Worm (Caenorhabditis elegans) whole organism, L4 larva: ENCODE data around the gene F29A7.4.

Experiments used
- D1046.2 ChIP-seq: fragments of 200-800 bp; sonication (Bioruptor generic); IDR thresholded peaks from 2 replicates; pipeline ENCODE4 v1.3.6; 2022; ENCODE audit warnings: missing genetic modification characterization, missing compliant biosample characterization
- F37D6.2 ChIP-seq: sonication (generic microtip); optimal IDR thresholded peaks from 2 replicates; lab custom pipeline; 2016; ENCODE audit warnings: mild to moderate bottlenecking, missing genetic modification characterization, missing compliant biosample characterization
- F49E8.2 ChIP-seq: sonication (generic microtip); optimal IDR thresholded peaks from 2 replicates; lab custom pipeline; 2016; ENCODE audit warnings: missing compliant biosample characterization, mild to moderate bottlenecking, missing genetic modification characterization, borderline replicate concordance
- T20F7.1 ChIP-seq: fragments of 200-800 bp; sonication (Bioruptor generic); optimal IDR thresholded peaks from 2 replicates; lab custom pipeline; 2018; ENCODE audit warnings: mild to moderate bottlenecking, missing genetic modification characterization, missing compliant biosample characterization
- ZK546.5 ChIP-seq, 2 experiments: sonication (generic microtip); optimal IDR thresholded peaks; 2 replicates each; lab custom pipeline; 2017; ENCODE audit warnings: missing biosample characterization in 2 of 2, missing genetic modification characterization in 2 of 2
- arid-1 ChIP-seq: fragments of 200-800 bp; sonication (Bioruptor generic); conservative IDR thresholded peaks from 2 replicates; pipeline ENCODE4 v1.3.6; 2022; ENCODE audit warnings: missing genetic modification reagents, missing genetic modification characterization, missing compliant biosample characterization
- ceh-20 ChIP-seq: fragments of 200-800 bp; sonication (Bioruptor generic); IDR thresholded peaks from 2 replicates; pipeline ENCODE4 v1.3.6; 2022; ENCODE audit warnings: missing genetic modification reagents, missing genetic modification characterization, missing compliant biosample characterization
- ceh-28 ChIP-seq: fragments of 150-350 bp; optimal IDR thresholded peaks from 2 replicates; lab custom pipeline; 2014; ENCODE audit warnings: missing biosample characterization, missing genetic modification reagents, missing genetic modification characterization
- ceh-32 ChIP-seq: sonication (generic microtip); optimal IDR thresholded peaks from 2 replicates; lab custom pipeline; 2016; ENCODE audit warnings: mild to moderate bottlenecking, missing genetic modification characterization, missing compliant biosample characterization; ENCODE audit not compliant: poor library complexity
- ceh-44 ChIP-seq: fragments of 200-800 bp; sonication (Bioruptor generic); IDR thresholded peaks from 2 replicates; pipeline ENCODE4 v1.3.6; 2022; ENCODE audit warnings: missing genetic modification reagents, missing genetic modification characterization, missing compliant biosample characterization
- ceh-82 ChIP-seq: sonication (generic microtip); optimal IDR thresholded peaks from 2 replicates; lab custom pipeline; 2017; ENCODE audit warnings: missing biosample characterization, missing genetic modification characterization
- daf-12 ChIP-seq: fragments of 150-350 bp; optimal IDR thresholded peaks from 2 replicates; lab custom pipeline; 2014; ENCODE audit warnings: missing biosample characterization, missing genetic modification reagents, missing genetic modification characterization
- daf-19 ChIP-seq: fragments of 200-800 bp; sonication (Bioruptor generic); conservative IDR thresholded peaks from 2 replicates; pipeline ENCODE4 v1.3.6; 2022; ENCODE audit warnings: missing genetic modification characterization, missing compliant biosample characterization
- daf-8 ChIP-seq: fragments of 200-800 bp; sonication (Bioruptor generic); IDR thresholded peaks from 2 replicates; pipeline ENCODE4 v1.3.6; 2022; ENCODE audit warnings: missing genetic modification characterization, missing compliant biosample characterization
- dmd-8 ChIP-seq: fragments of 200-800 bp; sonication (Bioruptor generic); IDR thresholded peaks from 2 replicates; pipeline ENCODE4 v1.3.6; 2022; ENCODE audit warnings: missing genetic modification characterization, missing compliant biosample characterization
- dmd-9 ChIP-seq: fragments of 200-800 bp; sonication (Bioruptor generic); IDR thresholded peaks from 2 replicates; pipeline ENCODE4 v1.3.6; 2022; ENCODE audit warnings: missing genetic modification reagents, missing genetic modification characterization, missing compliant biosample characterization
- dpl-1 ChIP-seq: fragments of 150-350 bp; optimal IDR thresholded peaks from 2 replicates; lab custom pipeline; 2014; ENCODE audit warnings: missing biosample characterization, missing genetic modification reagents, missing genetic modification characterization
- duxl-1 ChIP-seq: sonication (generic microtip); optimal IDR thresholded peaks from 2 replicates; lab custom pipeline; 2016; ENCODE audit warnings: mild to moderate bottlenecking, missing genetic modification characterization, moderate library complexity, missing compliant biosample characterization; ENCODE audit not compliant: poor library complexity
- dve-1 ChIP-seq: sonication (generic microtip); optimal IDR thresholded peaks from 2 replicates; lab custom pipeline; 2017; ENCODE audit warnings: antibody characterized with exemption, mild to moderate bottlenecking, missing genetic modification characterization, missing compliant biosample characterization; ENCODE audit not compliant: insufficient read depth
- egl-27 ChIP-seq: sonication (generic microtip); optimal IDR thresholded peaks from 3 replicates; lab custom pipeline; 2017; ENCODE audit warnings: missing biosample characterization, missing genetic modification reagents, missing genetic modification characterization
- fkh-10 ChIP-seq: fragments of 150-350 bp; optimal IDR thresholded peaks from 2 replicates; lab custom pipeline; 2014; ENCODE audit warnings: missing biosample characterization, missing genetic modification reagents, missing genetic modification characterization
- gei-8 ChIP-seq: fragments of 200-800 bp; sonication (Bioruptor generic); optimal IDR thresholded peaks from 2 replicates; lab custom pipeline; 2018; ENCODE audit warnings: mild to moderate bottlenecking, missing genetic modification characterization, missing compliant biosample characterization
- hif-1 ChIP-seq, 2 experiments: sonication (generic microtip); optimal IDR thresholded peaks; 2 replicates each; lab custom pipeline; 2016 to 2017; ENCODE audit warnings: missing compliant biosample characterization in 2 of 2, missing genetic modification characterization in 2 of 2, missing genetic modification reagents in 2 of 2, missing genotype in 2 of 2, mild to moderate bottlenecking in 1 of 2
- lin-13 ChIP-seq: fragments of 150-350 bp; optimal IDR thresholded peaks from 2 replicates; lab custom pipeline; 2014; ENCODE audit warnings: missing biosample characterization, missing genetic modification reagents, missing genetic modification characterization
- lin-15B ChIP-seq: fragments of 150-350 bp; sonication (generic microtip); optimal IDR thresholded peaks from 3 replicates; lab custom pipeline; 2014; ENCODE audit warnings: missing biosample characterization, missing genetic modification characterization
- lin-38 ChIP-seq: fragments of 200-800 bp; sonication (Bioruptor generic); IDR thresholded peaks from 2 replicates; pipeline ENCODE4 v1.3.6; 2022; ENCODE audit warnings: missing genetic modification reagents, missing genetic modification characterization, missing compliant biosample characterization
- lin-39 ChIP-seq: fragments of 150-350 bp; optimal IDR thresholded peaks from 2 replicates; lab custom pipeline; 2014; ENCODE audit warnings: missing biosample characterization, missing genetic modification reagents, missing genetic modification characterization
- lir-3 ChIP-seq: sonication (generic microtip); optimal IDR thresholded peaks from 2 replicates; lab custom pipeline; 2016; ENCODE audit warnings: mild to moderate bottlenecking, missing genetic modification characterization, missing compliant biosample characterization
- lsy-2 ChIP-seq, 2 experiments: fragments of 150-350 bp in 1 of 2; sonication (generic microtip) in 1 of 2; optimal IDR thresholded peaks; 2 replicates each; lab custom pipeline; 2014 to 2017; ENCODE audit warnings: missing biosample characterization in 2 of 2, missing genetic modification characterization in 2 of 2
- madf-5 ChIP-seq, 2 experiments: fragments of 200-800 bp; sonication (Bioruptor generic); IDR thresholded peaks; 2 replicates each; pipeline ENCODE4 v1.3.6; 2022; ENCODE audit warnings: missing compliant biosample characterization in 2 of 2, missing genetic modification characterization in 2 of 2
- mdl-1 ChIP-seq, 2 experiments: fragments of 150-350 bp in 1 of 2; sonication (generic microtip) in 1 of 2; optimal IDR thresholded peaks; 2 replicates each; lab custom pipeline; 2014 to 2017; ENCODE audit warnings: missing biosample characterization in 2 of 2, missing genetic modification characterization in 2 of 2
- mdt-29 ChIP-seq: fragments of 200-800 bp; sonication (Bioruptor generic); IDR thresholded peaks from 2 replicates; pipeline ENCODE4 v1.3.6; 2022; ENCODE audit warnings: missing genetic modification reagents, missing genetic modification characterization, missing compliant biosample characterization
- mep-1 ChIP-seq: fragments of 150-350 bp; sonication (generic microtip); optimal IDR thresholded peaks from 3 replicates; lab custom pipeline; 2014; ENCODE audit warnings: missing biosample characterization, missing genetic modification characterization
- mes-2 ChIP-seq: sonication (generic microtip); optimal IDR thresholded peaks from 2 replicates; lab custom pipeline; 2016; ENCODE audit warnings: missing genotype, mild to moderate bottlenecking, missing genetic modification characterization, missing compliant biosample characterization; ENCODE audit not compliant: poor library complexity, severe bottlenecking
- mxl-2 ChIP-seq: fragments of 200-800 bp; sonication (Bioruptor generic); conservative IDR thresholded peaks from 2 replicates; pipeline ENCODE4 v1.3.6; 2022; ENCODE audit warnings: missing genetic modification reagents, missing genetic modification characterization, missing compliant biosample characterization
- mxl-3 ChIP-seq: fragments of 200-800 bp; sonication (Bioruptor generic); optimal IDR thresholded peaks from 2 replicates; lab custom pipeline; 2018; ENCODE audit warnings: mild to moderate bottlenecking, missing genetic modification characterization, missing compliant biosample characterization
- nhr-11 ChIP-seq: fragments of 150-350 bp; optimal IDR thresholded peaks from 2 replicates; lab custom pipeline; 2014; ENCODE audit warnings: missing biosample characterization, missing genetic modification characterization
- nhr-111 ChIP-seq: fragments of 200-800 bp; sonication (Bioruptor generic); optimal IDR thresholded peaks from 2 replicates; lab custom pipeline; 2018; ENCODE audit warnings: mild to moderate bottlenecking, missing genetic modification characterization, missing compliant biosample characterization
- nhr-25 ChIP-seq: sonication (generic microtip); optimal IDR thresholded peaks from 2 replicates; lab custom pipeline; 2017; ENCODE audit warnings: missing genetic modification characterization, mild to moderate bottlenecking, missing compliant biosample characterization, antibody characterized with exemption, moderate library complexity, borderline replicate concordance; ENCODE audit not compliant: insufficient read depth
- nhr-28 ChIP-seq: fragments of 150-350 bp; optimal IDR thresholded peaks from 2 replicates; lab custom pipeline; 2014; ENCODE audit warnings: missing biosample characterization, missing genetic modification characterization
- pha-4 ChIP-seq, 2 experiments: fragments of 150-350 bp in 1 of 2; fragments of 200-800 bp in 1 of 2; sonication (Bioruptor generic) in 1 of 2; IDR thresholded peaks in 1 of 2; optimal IDR thresholded peaks in 1 of 2; 2 replicates each; pipeline versions ENCODE4 v1.3.6 to Lab custom; 2014 to 2022; ENCODE audit warnings: missing genetic modification characterization in 2 of 2, missing genetic modification reagents in 2 of 2, missing biosample characterization in 1 of 2, missing compliant biosample characterization in 1 of 2
- php-3 ChIP-seq: fragments of 200-800 bp; sonication (Bioruptor generic); IDR thresholded peaks from 2 replicates; pipeline ENCODE4 v1.3.6; 2022; ENCODE audit warnings: missing genetic modification reagents, missing genetic modification characterization, missing compliant biosample characterization
- set-16 ChIP-seq: fragments of 200-800 bp; sonication (Bioruptor generic); IDR thresholded peaks from 2 replicates; pipeline ENCODE4 v1.3.6; 2022; ENCODE audit warnings: missing genetic modification reagents, missing genetic modification characterization, missing compliant biosample characterization
- skn-1 ChIP-seq: fragments of 150-350 bp; optimal IDR thresholded peaks from 2 replicates; lab custom pipeline; 2014; ENCODE audit warnings: missing biosample characterization, missing genetic modification characterization
- unc-62 ChIP-seq, 3 experiments: fragments of 150-350 bp in 1 of 3; sonication (generic microtip); optimal IDR thresholded peaks in 2 of 3; peaks in 1 of 3; 1 replicate in 1 of 3; 2 replicates in 2 of 3; lab custom pipeline; 2014 to 2017; ENCODE audit warnings: missing biosample characterization in 3 of 3, missing genetic modification characterization in 3 of 3, missing genetic modification reagents in 3 of 3, missing genotype in 1 of 3
- vab-7 ChIP-seq: fragments of 200-800 bp; sonication (Bioruptor generic); IDR thresholded peaks from 2 replicates; pipeline ENCODE4 v1.3.6; 2022; ENCODE audit warnings: missing genetic modification reagents, missing genetic modification characterization, missing compliant biosample characterization
- zfp-3 ChIP-seq: fragments of 200-800 bp; sonication (Bioruptor generic); conservative IDR thresholded peaks from 2 replicates; pipeline ENCODE4 v1.3.6; 2022; ENCODE audit warnings: missing genetic modification reagents, missing genetic modification characterization, missing compliant biosample characterization

The F29A7.4 gene

DNA sequence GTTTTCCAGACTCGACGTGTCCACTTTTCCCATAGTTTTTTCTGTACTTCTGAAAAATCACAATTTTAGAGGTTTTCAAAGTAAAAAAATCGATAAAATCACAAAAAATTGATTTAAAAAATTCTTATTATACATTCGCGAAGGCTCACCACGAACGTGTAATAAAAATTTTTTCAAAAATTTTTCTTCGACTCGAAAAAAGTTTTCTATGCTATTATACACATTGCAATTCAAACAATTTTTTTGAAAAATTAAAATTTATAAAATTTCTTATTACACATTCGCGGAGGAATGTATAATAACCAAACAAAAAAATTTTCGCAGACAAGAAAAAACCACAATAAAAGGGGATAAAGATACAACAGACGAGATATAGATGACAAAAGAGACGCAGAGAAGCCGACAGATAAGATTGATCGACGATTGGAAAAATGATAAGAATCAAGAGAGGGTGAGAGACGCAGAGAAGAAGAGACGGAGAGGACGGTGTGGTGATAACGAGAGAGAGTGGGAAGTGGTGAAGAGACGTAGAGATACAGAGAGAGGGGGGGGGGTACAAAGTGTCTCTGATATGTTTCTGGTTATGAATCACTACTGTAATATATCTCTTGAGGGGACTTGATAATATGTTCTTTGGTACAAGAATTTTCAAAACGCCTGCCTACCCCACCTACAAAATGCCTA, 50.9 kb downstream of the F29A7.4 start, which contains the start of gene nhr-119 (continued):
- TF ChIP-seq dve-1 (tag; lab: Kevin White, UChicago) (peak; percentile 96), mxl-3 (GFP tag; lab: Kevin White, UChicago) (peak; percentile 89), lin-39 (no peak), nhr-25 (tag; lab: Kevin White, UChicago) (no peak), D1046.2 (GFP tag; lab: Robert Waterston, UW) (no peak), nhr-28 (tag; lab: Kevin White, UChicago) (peak; percentile 91), daf-12 (tag; lab: Kevin White, UChicago) (no peak), php-3 (GFP tag; lab: Robert Waterston, UW) (peak; percentile 66), lin-13 (GFP tag; lab: Kevin White, UChicago) (peak; percentile 6), daf-19 (GFP tag; lab: Robert Waterston, UW) (no peak), skn-1 (tag; lab: Kevin White, UChicago) (no peak), mep-1 (peak; percentile 59), ceh-44 (GFP tag; lab: Robert Waterston, UW) (no peak), egl-27 (no peak), dmd-8 (GFP tag; lab: Robert Waterston, UW) (no peak), daf-8 (GFP tag; lab: Robert Waterston, UW) (no peak), mxl-2 (no peak), nhr-111 (no peak), ceh-20 (GFP tag; lab: Robert Waterston, UW) (peak; percentile 70), zfp-3 (GFP tag; lab: Robert Waterston, UW) (no peak), T20F7.1 (no peak), unc-62 (GFP tag; optimal IDR thresholded peaks at IDR 0.05 in 1 of 2; lab: Kevin White, UChicago) (peak in 1 of 2 experiments; percentile 68), unc-62 (tag; optimal IDR thresholded peaks at IDR 0.05; lab: Kevin White, UChicago) (no peak), ZK546.5 (tag; optimal IDR thresholded peaks at IDR 0.05; lab: Kevin White, UChicago) (no peak), nhr-11 (no peak), lin-38 (peak; percentile 35; the same call in 1 of the 2 replicates), ceh-82 (no peak), vab-7 (GFP tag; lab: Robert Waterston, UW) (no peak), mdt-29 (GFP tag; lab: Robert Waterston, UW) (0 out of 2 replicates have a peak, but pooled peaks have one; percentile 31), lsy-2 (tag; optimal IDR thresholded peaks at IDR 0.05; lab: Kevin White, UChicago) (peak in 1 of 2 experiments; percentile 76), F49E8.2 (tag; lab: Kevin White, UChicago) (no peak), dmd-9 (GFP tag; lab: Robert Waterston, UW) (no peak), gei-8 (GFP tag; lab: Kevin White, UChicago) (no peak), set-16 (GFP tag; lab: Robert Waterston, UW) (no peak), hif-1 (tag; optimal IDR thresholded peaks at IDR 0.05; lab: Kevin White, UChicago) (peak in 1 of 2 experiments; percentile 14), madf-5 (GFP tag; IDR thresholded peaks at IDR 0.05; lab: Robert Waterston, UW) (no peak), pha-4 (GFP tag; IDR thresholded peaks at IDR 0.05; lab: Robert Waterston, UW) (peak; percentile 65), pha-4 (tag; optimal IDR thresholded peaks at IDR 0.05; lab: Kevin White, UChicago) (no peak), lir-3 (tag; lab: Kevin White, UChicago) (no peak), ceh-32 (tag; lab: Kevin White, UChicago) (no peak), mes-2 (tag; lab: Kevin White, UChicago) (peak; percentile 68), dpl-1 (GFP tag; lab: Kevin White, UChicago) (peak; percentile 26), lin-15B (tag; lab: Kevin White, UChicago) (no peak), arid-1 (GFP tag; lab: Robert Waterston, UW) (no peak), F37D6.2 (tag; lab: Kevin White, UChicago) (no peak), mdl-1 (tag; optimal IDR thresholded peaks at IDR 0.05; lab: Kevin White, UChicago) (peak; percentile 11 to 81), duxl-1 (peak; percentile 47), fkh-10 (GFP tag; lab: Kevin White, UChicago) (no peak), ceh-28 (peak; percentile 19)
